Fruit fly (Drosophila melanogaster) whole organism, embryonic: ENCODE data around the gene grsm.
A peak's percentile ranks its signal among the peaks of the same experiment; 100 is the strongest.

Experiments used
- Antp ChIP-seq: fragments of 200-800 bp; sonication (Bioruptor generic); optimal IDR thresholded peaks from 3 replicates; lab custom pipeline; 2016; ENCODE audit warnings: missing biosample characterization, missing genetic modification characterization
- CG10462 ChIP-seq: fragments of 200-800 bp; sonication (Bioruptor generic); optimal IDR thresholded peaks from 2 replicates; lab custom pipeline; 2016; ENCODE audit warnings: missing biosample characterization, missing genetic modification characterization
- CG11456 ChIP-seq: fragments of 200-800 bp; sonication (Bioruptor generic); IDR thresholded peaks from 3 replicates; pipeline ENCODE4 v1.3.6; 2022; ENCODE audit warnings: missing biosample characterization, missing genetic modification characterization
- CG14441 ChIP-seq: fragments of 200-800 bp; sonication (Bioruptor generic); IDR thresholded peaks from 2 replicates; pipeline ENCODE4 v1.3.6; 2022; ENCODE audit warnings: missing biosample characterization, missing genetic modification characterization
- CG14710 ChIP-seq: fragments of 200-800 bp; sonication (Bioruptor generic); optimal IDR thresholded peaks from 3 replicates; lab custom pipeline; 2019; ENCODE audit warnings: missing biosample characterization, mild to moderate bottlenecking, missing genetic modification characterization, moderate library complexity
- CG1602 ChIP-seq: fragments of 200-800 bp; sonication (Bioruptor generic); optimal IDR thresholded peaks from 3 replicates; lab custom pipeline; 2016; ENCODE audit warnings: missing biosample characterization, missing genetic modification characterization
- CG17186 ChIP-seq: fragments of 200-800 bp; sonication (Bioruptor generic); optimal IDR thresholded peaks from 3 replicates; lab custom pipeline; 2017; ENCODE audit warnings: missing biosample characterization, missing genetic modification reagents, missing genetic modification characterization
- CG17385 ChIP-seq: fragments of 200-800 bp; sonication (Bioruptor generic); optimal IDR thresholded peaks from 3 replicates; lab custom pipeline; 2018; ENCODE audit warnings: missing biosample characterization, mild to moderate bottlenecking, missing genetic modification characterization
- CG17802 ChIP-seq: fragments of 200-800 bp; sonication (Bioruptor generic); optimal IDR thresholded peaks from 2 replicates; lab custom pipeline; 2018; ENCODE audit warnings: missing biosample characterization, mild to moderate bottlenecking, missing genetic modification characterization, moderate library complexity
- CG2129 ChIP-seq: fragments of 200-800 bp; sonication (Bioruptor generic); IDR thresholded peaks from 2 replicates; pipeline ENCODE4 v1.3.6; 2022; ENCODE audit warnings: missing biosample characterization, missing genetic modification characterization; ENCODE audit not compliant: partially characterized antibody
- CG31441 ChIP-seq: fragments of 200-800 bp; sonication (Bioruptor generic); IDR thresholded peaks from 2 replicates; pipeline ENCODE4 v1.3.6; 2022; ENCODE audit warnings: missing biosample characterization, missing genetic modification characterization
- CG4854 ChIP-seq: fragments of 200-800 bp; sonication (Bioruptor generic); optimal IDR thresholded peaks from 2 replicates; lab custom pipeline; 2016; ENCODE audit warnings: missing biosample characterization, missing genetic modification characterization, inconsistent platforms
- CG6683 ChIP-seq: fragments of 200-800 bp; sonication (Bioruptor generic); optimal IDR thresholded peaks from 2 replicates; lab custom pipeline; 2017; ENCODE audit warnings: missing biosample characterization, mild to moderate bottlenecking, missing genetic modification characterization, missing genetic modification reagents
- CG8089 ChIP-seq: fragments of 200-800 bp; sonication (Bioruptor generic); optimal IDR thresholded peaks from 3 replicates; lab custom pipeline; 2016; ENCODE audit warnings: missing biosample characterization, missing genetic modification characterization
- CG8388 ChIP-seq: fragments of 200-800 bp; sonication (Bioruptor generic); optimal IDR thresholded peaks from 2 replicates; lab custom pipeline; 2019; ENCODE audit warnings: missing biosample characterization, mild to moderate bottlenecking, missing genetic modification characterization, moderate library complexity
- CG9215 ChIP-seq: fragments of 200-800 bp; sonication (Bioruptor generic); IDR thresholded peaks from 2 replicates; pipeline ENCODE4 v1.3.6; 2022; ENCODE audit warnings: missing biosample characterization, missing genetic modification characterization
- Dbx ChIP-seq: fragments of 200-800 bp; sonication (Bioruptor generic); IDR thresholded peaks from 3 replicates; pipeline ENCODE4 v1.3.6; 2022; ENCODE audit warnings: missing biosample characterization, missing genetic modification characterization
- Dek ChIP-seq: fragments of 200-800 bp; sonication (Bioruptor generic); optimal IDR thresholded peaks from 3 replicates; lab custom pipeline; 2019; ENCODE audit warnings: missing biosample characterization, mild to moderate bottlenecking, missing genetic modification characterization, moderate library complexity
- Dip3 ChIP-seq: fragments of 200-800 bp; sonication (Bioruptor generic); optimal IDR thresholded peaks from 3 replicates; lab custom pipeline; 2016; ENCODE audit warnings: missing biosample characterization, missing genetic modification characterization
- Dll ChIP-seq: fragments of 200-800 bp; sonication (Bioruptor generic); IDR thresholded peaks from 4 replicates; pipeline ENCODE4 v1.3.6; 2022; ENCODE audit warnings: missing biosample characterization, missing genetic modification characterization; ENCODE audit not compliant: partially characterized antibody
- Dref ChIP-seq: fragments of 200-800 bp; sonication (Bioruptor generic); IDR thresholded peaks from 2 replicates; pipeline ENCODE4 v1.3.6; 2022; ENCODE audit warnings: missing biosample characterization, missing genetic modification characterization
- Ets97D ChIP-seq: fragments of 200-800 bp; sonication (Bioruptor generic); optimal IDR thresholded peaks from 3 replicates; lab custom pipeline; 2016; ENCODE audit warnings: missing biosample characterization, missing genetic modification characterization
- Hr3 ChIP-seq: fragments of 200-800 bp; sonication (Bioruptor generic); optimal IDR thresholded peaks from 3 replicates; lab custom pipeline; 2016; ENCODE audit warnings: missing biosample characterization, missing genetic modification characterization
- MBD-R2 ChIP-seq: fragments of 200-800 bp; sonication (Bioruptor generic); IDR thresholded peaks from 2 replicates; pipeline ENCODE4 v1.3.6; 2022; ENCODE audit warnings: missing biosample characterization, missing genetic modification characterization
- MESR4 ChIP-seq: fragments of 200-800 bp; sonication (Bioruptor generic); optimal IDR thresholded peaks from 2 replicates; lab custom pipeline; 2018; ENCODE audit warnings: missing biosample characterization, mild to moderate bottlenecking, missing genetic modification characterization, moderate library complexity
- NFAT ChIP-seq: fragments of 200-800 bp; sonication (Bioruptor generic); IDR thresholded peaks from 2 replicates; pipeline ENCODE4 v1.3.6; 2022; ENCODE audit warnings: missing biosample characterization, missing genetic modification characterization
- NfI ChIP-seq: fragments of 200-800 bp; sonication (Bioruptor generic); optimal IDR thresholded peaks from 3 replicates; lab custom pipeline; 2018; ENCODE audit warnings: missing biosample characterization, mild to moderate bottlenecking, missing genetic modification characterization, moderate library complexity
- Ptx1 ChIP-seq: fragments of 200-800 bp; sonication (Bioruptor generic); IDR thresholded peaks from 2 replicates; pipeline ENCODE4 v1.3.6; 2022; ENCODE audit warnings: missing biosample characterization, missing genetic modification characterization
- Rfx ChIP-seq: fragments of 200-800 bp; sonication (Bioruptor generic); IDR thresholded peaks from 2 replicates; pipeline ENCODE4 v1.3.6; 2022; ENCODE audit warnings: missing biosample characterization, missing genetic modification characterization
- Sin3A ChIP-seq: fragments of >200 bp; optimal IDR thresholded peaks from 2 replicates; lab custom pipeline; 2018
- Ssrp ChIP-seq: fragments of 200-800 bp; sonication (Bioruptor generic); optimal IDR thresholded peaks from 2 replicates; lab custom pipeline; 2018; ENCODE audit warnings: missing biosample characterization, mild to moderate bottlenecking, missing genetic modification characterization, moderate library complexity
- Xrp1 ChIP-seq: fragments of 200-800 bp; sonication (Bioruptor generic); IDR thresholded peaks from 2 replicates; pipeline ENCODE4 v1.3.6; 2022; ENCODE audit warnings: missing biosample characterization, missing genetic modification characterization
- az2 ChIP-seq: fragments of 200-800 bp; sonication (Bioruptor generic); optimal IDR thresholded peaks from 3 replicates; lab custom pipeline; 2016; ENCODE audit warnings: missing biosample characterization, missing genetic modification characterization
- bab2 ChIP-seq: fragments of 200-800 bp; sonication (Bioruptor generic); optimal IDR thresholded peaks from 2 replicates; lab custom pipeline; 2016; ENCODE audit warnings: missing biosample characterization, missing genetic modification characterization
- dan ChIP-seq: fragments of 200-800 bp; sonication (Bioruptor generic); IDR thresholded peaks from 2 replicates; pipeline ENCODE4 v1.3.6; 2022; ENCODE audit warnings: missing biosample characterization, missing genetic modification characterization
- dpn ChIP-seq, 2 experiments: fragments of 200-800 bp; sonication (Bioruptor generic); optimal IDR thresholded peaks; 3 replicates each; lab custom pipeline; 2016; ENCODE audit warnings: missing biosample characterization in 2 of 2, missing genetic modification characterization in 2 of 2
- fd96Cb ChIP-seq: fragments of 200-800 bp; sonication (Bioruptor generic); optimal IDR thresholded peaks from 2 replicates; lab custom pipeline; 2018; ENCODE audit warnings: missing biosample characterization, mild to moderate bottlenecking, missing genetic modification characterization, moderate library complexity
- fru ChIP-seq: fragments of >200 bp; optimal IDR thresholded peaks from 2 replicates; lab custom pipeline; 2017
- gce ChIP-seq: fragments of 200-800 bp; sonication (Bioruptor generic); IDR thresholded peaks from 3 replicates; pipeline ENCODE4 v1.3.6; 2022; ENCODE audit warnings: missing biosample characterization, missing genetic modification characterization
- gt ChIP-seq: fragments of 200-800 bp; sonication (Bioruptor generic); IDR thresholded peaks from 2 replicates; pipeline ENCODE4 v1.3.6; 2022; ENCODE audit warnings: missing biosample characterization, missing genetic modification characterization
- insv ChIP-seq, 2 experiments: fragments of 200-800 bp; sonication (Bioruptor generic); optimal IDR thresholded peaks; 3 replicates each; lab custom pipeline; 2016 to 2018; ENCODE audit warnings: missing biosample characterization in 2 of 2, missing genetic modification characterization in 2 of 2
- luna ChIP-seq: fragments of 200-800 bp; sonication (Bioruptor generic); optimal IDR thresholded peaks from 2 replicates; lab custom pipeline; 2016; ENCODE audit warnings: missing biosample characterization, missing genetic modification characterization
- mld ChIP-seq: fragments of 200-800 bp; sonication (Bioruptor generic); IDR thresholded peaks from 3 replicates; pipeline ENCODE4 v1.3.6; 2022; ENCODE audit warnings: missing biosample characterization, missing genetic modification characterization; ENCODE audit not compliant: partially characterized antibody
- nerfin-2 ChIP-seq: fragments of 200-800 bp; sonication (Bioruptor generic); IDR thresholded peaks from 2 replicates; pipeline ENCODE4 v1.3.6; 2022; ENCODE audit warnings: missing biosample characterization, missing genetic modification characterization; ENCODE audit not compliant: partially characterized antibody
- pnt ChIP-seq: fragments of 200-800 bp; sonication (Bioruptor generic); optimal IDR thresholded peaks from 3 replicates; lab custom pipeline; 2016; ENCODE audit warnings: missing biosample characterization, missing genetic modification characterization
- sens ChIP-seq: fragments of 200-800 bp; sonication (Bioruptor generic); peaks from one replicate; lab custom pipeline; 2016; ENCODE audit warnings: missing biosample characterization, missing genetic modification characterization
- slp2 ChIP-seq: fragments of 200-800 bp; sonication (Bioruptor generic); optimal IDR thresholded peaks from 2 replicates; lab custom pipeline; 2016; ENCODE audit warnings: missing biosample characterization, missing genetic modification characterization
- sug ChIP-seq: fragments of 200-800 bp; optimal IDR thresholded peaks from 2 replicates; lab custom pipeline; 2019; ENCODE audit warnings: missing biosample characterization, mild to moderate bottlenecking, missing genetic modification characterization, moderate library complexity
- trem ChIP-seq: fragments of 200-800 bp; optimal IDR thresholded peaks from 3 replicates; lab custom pipeline; 2019; ENCODE audit warnings: missing biosample characterization, mild to moderate bottlenecking, missing genetic modification characterization, moderate library complexity
- usp ChIP-seq: fragments of >200 bp; optimal IDR thresholded peaks from 2 replicates; lab custom pipeline; 2017; ENCODE audit warnings: missing biosample characterization, missing genetic modification characterization
- wek ChIP-seq: fragments of 200-800 bp; sonication (Bioruptor generic); optimal IDR thresholded peaks from 3 replicates; lab custom pipeline; 2018; ENCODE audit warnings: missing biosample characterization, mild to moderate bottlenecking, missing genetic modification characterization, moderate library complexity

Gene grsm

DNA sequence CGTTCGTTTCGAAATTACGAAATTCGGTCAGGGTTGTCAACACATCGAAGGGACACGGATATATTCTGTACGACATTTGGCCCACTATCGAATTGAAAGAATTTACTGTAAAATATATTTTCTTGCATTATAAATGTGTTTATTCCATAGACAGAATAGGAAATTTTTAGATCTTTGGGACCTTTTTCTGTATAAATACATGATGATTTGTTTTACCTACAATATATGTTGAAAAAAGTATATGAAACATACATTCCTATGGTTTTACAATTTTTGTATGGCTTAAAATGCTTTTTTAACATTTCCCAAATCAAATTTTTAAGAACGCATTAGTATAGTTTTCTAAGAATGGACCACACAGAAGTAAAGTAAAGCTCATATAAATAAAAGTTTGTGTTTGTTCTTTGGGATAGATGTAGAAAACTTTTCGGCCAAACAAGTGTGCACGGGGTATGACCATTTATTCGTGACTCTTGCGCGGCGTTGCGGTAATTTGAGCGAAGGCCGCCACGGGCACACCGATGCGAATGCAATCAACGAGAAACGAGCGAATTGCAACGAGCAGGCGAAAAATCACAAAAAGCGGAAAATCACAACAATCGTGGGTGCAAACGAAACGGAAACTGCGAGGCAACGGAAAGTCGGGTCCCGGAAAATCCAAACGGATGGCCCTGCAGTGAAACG lies 30.2 kb upstream of the grsm start, which contains the start of the genes CG17327, CG44194 and CG7518 (continued):
- TF ChIP-seq CG11456 (GFP tag; lab: Robert Waterston, UW), result peak; percentile 25; the same call in 2 of the 3 replicates
- peak; percentile 29; the same call in 1 of the 2 replicates for TF ChIP-seq Rfx (GFP tag; lab: Robert Waterston, UW)
- peak; percentile 35 to 39 for TF ChIP-seq dpn (GFP tag; optimal IDR thresholded peaks at IDR 0.05; lab: Kevin White, UChicago)
- peak; percentile 29; the same call in 1 of the 2 replicates for TF ChIP-seq Ptx1 (GFP tag; lab: Robert Waterston, UW)
- TF ChIP-seq Dll (GFP tag; lab: Robert Waterston, UW), result peak; percentile 38; the same call in 1 of the 4 replicates
- TF ChIP-seq Ssrp, result peak; percentile 2
- TF ChIP-seq CG17802, result peak; percentile 78
- TF ChIP-seq fd96Cb, result peak; percentile 5
- TF ChIP-seq CG17385 (GFP tag; lab: Kevin White, UChicago), result no peak
- TF ChIP-seq fru (lab: Kevin White, UChicago), result peak; percentile 11
- peak; percentile 54 for TF ChIP-seq sens (GFP tag; lab: Kevin White, UChicago)
- TF ChIP-seq Hr3, result peak; percentile 53
- no peak for TF ChIP-seq nerfin-2 (GFP tag; lab: Robert Waterston, UW)
- no peak for TF ChIP-seq CG10462
- peak; percentile 30 for TF ChIP-seq az2 (GFP tag; lab: Kevin White, UChicago)
- TF ChIP-seq Dek (tag; lab: Kevin White, UChicago), result peak; percentile 23
- peak; percentile 22 for TF ChIP-seq Dip3 (GFP tag; lab: Kevin White, UChicago)
- peak; percentile 57 for TF ChIP-seq NFAT (GFP tag; lab: Robert Waterston, UW)
- TF ChIP-seq Ets97D (GFP tag; lab: Kevin White, UChicago), result peak; percentile 62
- TF ChIP-seq CG1602 (GFP tag; lab: Kevin White, UChicago), result peak; percentile 11
- TF ChIP-seq bab2 (GFP tag; lab: Kevin White, UChicago), result peak; percentile 39

- TF ChIP-seq usp (no peak), CG14710 (tag; lab: Kevin White, UChicago) (peak; percentile 26), Sin3A (lab: Kevin White, UChicago) (peak; percentile 2), slp2 (no peak), wek (GFP tag; lab: Kevin White, UChicago) (no peak), CG2129 (GFP tag; lab: Robert Waterston, UW) (peak; percentile 66), mld (GFP tag; lab: Robert Waterston, UW) (peak; percentile 83; the same call in 2 of the 3 replicates), CG6683 (GFP tag; lab: Kevin White, UChicago) (no peak), luna (GFP tag; lab: Kevin White, UChicago) (no peak), NfI (GFP tag; lab: Kevin White, UChicago) (no peak), MBD-R2 (GFP tag; lab: Robert Waterston, UW) (peak; percentile 62), CG14441 (GFP tag; lab: Robert Waterston, UW) (no peak), CG8089 (GFP tag; lab: Kevin White, UChicago) (no peak), gt (GFP tag; lab: Robert Waterston, UW) (no peak), nerfin-2 (GFP tag; lab: Robert Waterston, UW) (peak; percentile 81; the same call in 1 of the 2 replicates), CG17186 (GFP tag; lab: Kevin White, UChicago) (peak; percentile 50), insv (GFP tag; optimal IDR thresholded peaks at IDR 0.05; lab: Kevin White, UChicago) (no peak), CG9215 (GFP tag; lab: Robert Waterston, UW) (no peak), MESR4 (GFP tag; lab: Kevin White, UChicago) (peak; percentile 68), gce (GFP tag; lab: Robert Waterston, UW) (no peak), pnt (GFP tag; lab: Kevin White, UChicago) (no peak), sug (tag; lab: Kevin White, UChicago) (no peak), CG4854 (GFP tag; lab: Kevin White, UChicago) (no peak), CG8388 (GFP tag; lab: Kevin White, UChicago) (peak; percentile 90), Dbx (GFP tag; lab: Robert Waterston, UW) (no peak), trem (peak; percentile 59), Antp (GFP tag; lab: Kevin White, UChicago) (no peak), dan (GFP tag; lab: Robert Waterston, UW) (no peak), CG31441 (GFP tag; lab: Robert Waterston, UW) (no peak), Dref (GFP tag; lab: Robert Waterston, UW) (peak; percentile 80), Xrp1 (GFP tag; lab: Robert Waterston, UW) (no peak)
These were observed 28.0 kb upstream of the grsm start, which contains the start of gene CG7488 for dm6 chr3R:12995522-12995921. TSS of gene CG7488 (plus strand) at chr3R:12995620.
